Worm (Caenorhabditis elegans): Measurements from ENCODE around the gene Y49F6B.6.

Gene Y49F6B.6

DNA sequence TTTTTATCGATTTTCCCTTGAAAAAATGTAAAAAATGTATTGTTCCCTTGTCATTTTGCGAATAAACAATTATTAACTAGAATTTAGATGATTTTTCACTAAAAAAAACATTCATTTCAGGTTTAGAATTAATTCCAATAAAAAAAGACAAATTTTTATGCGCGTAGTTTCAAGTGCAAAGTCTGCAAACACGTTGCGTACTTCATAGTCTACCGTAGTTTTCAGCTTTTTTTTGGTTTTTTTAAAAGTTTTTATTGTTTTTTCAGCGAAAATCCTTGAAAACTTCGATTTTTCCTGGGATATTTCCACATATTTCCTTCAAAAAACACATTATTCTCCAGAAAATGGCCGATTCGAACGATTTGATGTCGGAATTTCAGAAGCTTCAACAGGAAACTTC lies 19.4 kb upstream of the Y49F6B.6 start, which contains the start of gene C16C8.11:
C16C8.11 (plus strand) TSS at position 188 of the 400 bp plus-strand sequence.
- TF ChIP-seq pros-1 (tag; optimal IDR thresholded peaks at IDR 0.05) (no peak), pag-3 (tag; optimal IDR thresholded peaks at IDR 0.05; ENCODE audit: borderline replicate concordance) (no peak)

- TF ChIP-seq tbx-2 (tag; optimal IDR thresholded peaks at IDR 0.05), result no peak
- no peak for TF ChIP-seq fax-1 (tag; optimal IDR thresholded peaks at IDR 0.05)
- no peak for TF ChIP-seq C08G9.2 (tag; optimal IDR thresholded peaks at IDR 0.05)
- no peak for TF ChIP-seq nhr-11 (tag; optimal IDR thresholded peaks at IDR 0.05)
- TF ChIP-seq ets-4 (tag; optimal IDR thresholded peaks at IDR 0.05), result no peak
- no peak for TF ChIP-seq ama-1 (optimal IDR thresholded peaks at IDR 0.05)
- TF ChIP-seq elt-2 (tag; optimal IDR thresholded peaks at IDR 0.05), result no peak
- no peak for TF ChIP-seq ceh-45 (GFP tag; IDR thresholded peaks at IDR 0.05)
- TF ChIP-seq fkh-6 (tag; optimal IDR thresholded peaks at IDR 0.05), result no peak
- no peak for TF ChIP-seq tbx-7 (tag; optimal IDR thresholded peaks at IDR 0.05)
These were observed 14.7 kb upstream of the Y49F6B.6 start, which contains the start of the genes C16C8.26 and C16C8.19 for ce11 chrII:3458209-3458608. Gene C16C8.26 (minus strand): TSS chrII:3458309. Gene C16C8.19 (plus strand): TSS chrII:3458487.

ce11 chrII:3459199-3459598 lies 13.7 kb upstream of the Y49F6B.6 start:
- TF ChIP-seq dmd-4 (tag; optimal IDR thresholded peaks at IDR 0.05; ENCODE audit: borderline replicate concordance) (no peak), K09A11.1 (tag; optimal IDR thresholded peaks at IDR 0.05; ENCODE audit: insufficient read depth) (no peak), dve-1 (tag; optimal IDR thresholded peaks at IDR 0.05) (peak; percentile 79), ceh-24 (tag; optimal IDR thresholded peaks at IDR 0.05) (no peak), ama-1 (optimal IDR thresholded peaks at IDR 0.05) (no peak)

- TF ChIP-seq ceh-30 (tag; optimal IDR thresholded peaks at IDR 0.05), result no peak
- TF ChIP-seq T23F11.4 (GFP tag; optimal IDR thresholded peaks at IDR 0.05), result no peak
- no peak for TF ChIP-seq K02D7.2 (tag; optimal IDR thresholded peaks at IDR 0.05)
- no peak for TF ChIP-seq nfya-1 (tag; optimal IDR thresholded peaks at IDR 0.05)
- no peak for TF ChIP-seq K09A11.1 (tag; optimal IDR thresholded peaks at IDR 0.05; ENCODE audit: insufficient read depth)
- TF ChIP-seq C38D4.7 (GFP tag; optimal IDR thresholded peaks at IDR 0.05), result no peak
These were observed 12.9 kb upstream of the Y49F6B.6 start, which contains the start of gene C16C8.7 for ce11 chrII:3460048-3460447. Gene C16C8.7 (minus strand): TSS chrII:3460148.

ce11 chrII:3461586-3461985 lies 11.3 kb upstream of the Y49F6B.6 start, which contains the start of gene C16C8.8:
Gene C16C8.8 (minus strand): TSS chrII:3461686.
- TF ChIP-seq pqm-1 (tag; optimal IDR thresholded peaks at IDR 0.05) (no peak), hlh-13 (GFP tag; optimal IDR thresholded peaks at IDR 0.05) (no peak), ceh-31 (tag; optimal IDR thresholded peaks at IDR 0.05) (no peak), unc-86 (tag; optimal IDR thresholded peaks at IDR 0.05) (no peak), hlh-6 (tag; optimal IDR thresholded peaks at IDR 0.05) (no peak), ttx-3 (tag; optimal IDR thresholded peaks at IDR 0.05) (no peak), che-1 (tag; optimal IDR thresholded peaks at IDR 0.05) (no peak), tbx-2 (tag; optimal IDR thresholded peaks at IDR 0.05) (no peak), mec-3 (tag; optimal IDR thresholded peaks at IDR 0.05; ENCODE audit: borderline replicate concordance) (no peak), Y22D7AL.16 (tag; optimal IDR thresholded peaks at IDR 0.05) (no peak), ceh-9 (tag; optimal IDR thresholded peaks at IDR 0.05) (no peak), nfya-1 (tag; optimal IDR thresholded peaks at IDR 0.05) (no peak), pat-9 (tag; optimal IDR thresholded peaks at IDR 0.05) (no peak), syd-9 (tag; optimal IDR thresholded peaks at IDR 0.05) (no peak), ceh-34 (tag; optimal IDR thresholded peaks at IDR 0.05) (no peak), hlh-15 (tag; optimal IDR thresholded peaks at IDR 0.05) (no peak), elt-2 (tag; optimal IDR thresholded peaks at IDR 0.05) (no peak), ceh-30 (tag; optimal IDR thresholded peaks at IDR 0.05) (no peak)
